Fruit fly (Drosophila melanogaster) Kc167 (cell line): Measurements from ENCODE around the gene Phf7.
"Not testable (repeated sequence)": the region's sequence is repeated elsewhere in the genome, so short reads cannot be mapped to it uniquely, and the experiment has no call there.

Source experiments
- Myc ChIP-seq: fragments of >200 bp; optimal IDR thresholded peaks from 2 replicates; lab custom pipeline; 2017; ENCODE audit warnings: missing external identifiers
- h ChIP-seq: fragments of >200 bp; optimal IDR thresholded peaks from 3 replicates; lab custom pipeline; 2018; ENCODE audit warnings: missing external identifiers
- insv ChIP-seq: fragments of >200 bp; optimal IDR thresholded peaks from 3 replicates; lab custom pipeline; 2018; ENCODE audit warnings: missing external identifiers
- psq ChIP-seq: fragments of >200 bp; optimal IDR thresholded peaks from 2 replicates; lab custom pipeline; 2017; ENCODE audit warnings: missing external identifiers

dm6 chrX:20209503-20209902, 43.9 kb upstream of the Phf7 start, which contains the start of gene SdicB:
- not testable (repeated sequence) for TF ChIP-seq insv, Myc, psq, h (lab: Kevin White, UChicago)
